Fruit fly (Drosophila melanogaster): ENCODE measurements around the gene CG42779.

Gene CG42779

dm6 chr3R:17080666-17081358, 40.6 kb upstream of the CG42779 start:
- TF ChIP-seq CG4496 (GFP tag; IDR thresholded peaks at IDR 0.05) (peak; percentile 96), Ets98B (GFP tag; IDR thresholded peaks at IDR 0.05) (peak; percentile 94), EcR (GFP tag; optimal IDR thresholded peaks at IDR 0.05) (peak; percentile 92), Pif1B (GFP tag; optimal IDR thresholded peaks at IDR 0.05) (peak; percentile 95), CG8301 (tag; optimal IDR thresholded peaks at IDR 0.05) (peak; percentile 98), CG13204 (GFP tag; optimal IDR thresholded peaks at IDR 0.05) (peak; percentile 94), CG34367 (tag; optimal IDR thresholded peaks at IDR 0.05) (peak; percentile 96), CG14655 (GFP tag; optimal IDR thresholded peaks at IDR 0.05) (peak; percentile 99), gl (tag; optimal IDR thresholded peaks at IDR 0.05) (peak; percentile 89), CG8159 (tag; optimal IDR thresholded peaks at IDR 0.05) (peak; percentile 98), CG17806 (tag; optimal IDR thresholded peaks at IDR 0.05) (peak; percentile 97), fd96Ca (GFP tag; IDR thresholded peaks at IDR 0.05) (peak; percentile 88), CG10348 (GFP tag; IDR thresholded peaks at IDR 0.05) (peak; percentile 74), Snoo (tag; optimal IDR thresholded peaks at IDR 0.05) (peak; percentile 97), D1 (tag; optimal IDR thresholded peaks at IDR 0.05) (peak; percentile 99), CG32121 (GFP tag; IDR thresholded peaks at IDR 0.05) (peak; percentile 96), Pif1A (GFP tag; optimal IDR thresholded peaks at IDR 0.05) (peak; percentile 98), CG9948 (tag; optimal IDR thresholded peaks at IDR 0.05) (peak; percentile 97), rn (GFP tag; IDR thresholded peaks at IDR 0.05) (peak; percentile 92), CG12605 (GFP tag; IDR thresholded peaks at IDR 0.05) (peak; percentile 90), CG15710 (tag; optimal IDR thresholded peaks at IDR 0.05) (peak; percentile 97)

DNA sequence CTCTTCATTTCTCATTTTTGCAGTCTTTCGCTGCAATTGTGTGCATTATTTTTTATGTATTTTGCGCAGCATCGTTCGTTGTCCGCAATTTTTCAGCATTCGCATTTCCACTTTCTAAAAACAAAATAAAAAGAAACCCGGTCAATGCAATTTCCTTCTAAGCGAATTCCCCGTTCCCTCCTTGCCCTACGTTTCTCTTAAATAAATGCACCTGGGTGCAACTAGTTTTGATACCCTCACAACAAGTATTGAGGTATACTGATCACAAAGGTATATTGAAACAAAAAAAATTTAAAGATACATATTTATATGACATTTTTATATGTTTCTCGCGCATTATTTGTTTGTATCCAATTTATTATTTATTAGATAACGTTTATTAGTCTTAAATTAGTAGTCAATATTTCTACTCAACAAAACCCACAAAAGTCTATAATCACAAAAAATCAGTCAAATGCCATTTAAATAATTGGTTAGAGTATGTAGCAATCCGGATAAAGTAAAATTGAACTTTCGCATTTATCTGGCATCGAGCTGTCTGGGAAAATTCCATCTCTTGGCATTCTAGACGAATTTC, 39.9 kb upstream of the CG42779 start:
- TF ChIP-seq Pif1B (GFP tag; optimal IDR thresholded peaks at IDR 0.05), result peak; percentile 71
- 0 out of 2 replicates have a peak, but pooled peaks have one; percentile 46 for TF ChIP-seq CG10348 (GFP tag; IDR thresholded peaks at IDR 0.05)
- TF ChIP-seq CG8301 (tag; optimal IDR thresholded peaks at IDR 0.05), result peak; percentile 91
- peak; percentile 58; the same call in 1 of the 2 replicates for TF ChIP-seq CG12605 (GFP tag; IDR thresholded peaks at IDR 0.05)
- no peak for TF ChIP-seq gl (tag; optimal IDR thresholded peaks at IDR 0.05)
- no peak for TF ChIP-seq Pif1A (GFP tag; optimal IDR thresholded peaks at IDR 0.05)
- TF ChIP-seq CG32121 (GFP tag; IDR thresholded peaks at IDR 0.05), result peak; percentile 88; the same call in 1 of the 2 replicates
- TF ChIP-seq CG14655 (GFP tag; optimal IDR thresholded peaks at IDR 0.05), result no peak
- TF ChIP-seq CG9948 (tag; optimal IDR thresholded peaks at IDR 0.05), result peak; percentile 80
- TF ChIP-seq CG17806 (tag; optimal IDR thresholded peaks at IDR 0.05), result peak; percentile 73
- TF ChIP-seq CG8159 (tag; optimal IDR thresholded peaks at IDR 0.05), result peak; percentile 85
- TF ChIP-seq Ets98B (GFP tag; IDR thresholded peaks at IDR 0.05), result no peak; the same call in none of the 2 replicates
- TF ChIP-seq fd96Ca (GFP tag; IDR thresholded peaks at IDR 0.05), result peak; percentile 35; the same call in 1 of the 3 replicates
- no peak for TF ChIP-seq D1 (tag; optimal IDR thresholded peaks at IDR 0.05)
- TF ChIP-seq CG13204 (GFP tag; optimal IDR thresholded peaks at IDR 0.05), result no peak
- peak; percentile 56; the same call in 2 of the 3 replicates for TF ChIP-seq CG4496 (GFP tag; IDR thresholded peaks at IDR 0.05)
- peak; percentile 84 for TF ChIP-seq CG15710 (tag; optimal IDR thresholded peaks at IDR 0.05)
- peak; percentile 53 for TF ChIP-seq CG34367 (tag; optimal IDR thresholded peaks at IDR 0.05)
- peak; percentile 39 for TF ChIP-seq EcR (GFP tag; optimal IDR thresholded peaks at IDR 0.05)
- TF ChIP-seq rn (GFP tag; IDR thresholded peaks at IDR 0.05), result no peak
- TF ChIP-seq Snoo (tag; optimal IDR thresholded peaks at IDR 0.05), result no peak

DNA sequence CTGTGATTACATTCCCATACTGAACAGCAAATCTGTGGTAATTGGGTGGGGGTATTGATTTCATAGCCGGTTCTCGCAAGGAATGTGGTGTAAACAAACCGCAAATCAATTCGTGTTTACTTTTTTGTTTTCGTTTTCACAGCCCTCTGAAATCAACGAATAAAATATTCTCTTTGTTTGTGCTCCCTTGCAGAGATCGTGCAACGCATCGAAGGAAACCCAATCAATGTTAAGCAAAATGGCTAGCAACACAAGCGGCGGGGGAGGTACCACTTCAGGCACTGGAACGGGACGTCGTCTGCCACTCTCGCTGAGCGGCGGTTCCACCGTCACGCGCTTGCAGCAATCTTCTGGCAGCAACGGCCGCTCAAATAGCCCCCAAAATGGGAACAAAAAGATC, 38.9 kb upstream of the CG42779 start:
- no peak for TF ChIP-seq Snoo (tag; optimal IDR thresholded peaks at IDR 0.05)
- no peak for TF ChIP-seq CG34367 (tag; optimal IDR thresholded peaks at IDR 0.05)
- TF ChIP-seq EcR (GFP tag; optimal IDR thresholded peaks at IDR 0.05), result peak; percentile 4

DNA sequence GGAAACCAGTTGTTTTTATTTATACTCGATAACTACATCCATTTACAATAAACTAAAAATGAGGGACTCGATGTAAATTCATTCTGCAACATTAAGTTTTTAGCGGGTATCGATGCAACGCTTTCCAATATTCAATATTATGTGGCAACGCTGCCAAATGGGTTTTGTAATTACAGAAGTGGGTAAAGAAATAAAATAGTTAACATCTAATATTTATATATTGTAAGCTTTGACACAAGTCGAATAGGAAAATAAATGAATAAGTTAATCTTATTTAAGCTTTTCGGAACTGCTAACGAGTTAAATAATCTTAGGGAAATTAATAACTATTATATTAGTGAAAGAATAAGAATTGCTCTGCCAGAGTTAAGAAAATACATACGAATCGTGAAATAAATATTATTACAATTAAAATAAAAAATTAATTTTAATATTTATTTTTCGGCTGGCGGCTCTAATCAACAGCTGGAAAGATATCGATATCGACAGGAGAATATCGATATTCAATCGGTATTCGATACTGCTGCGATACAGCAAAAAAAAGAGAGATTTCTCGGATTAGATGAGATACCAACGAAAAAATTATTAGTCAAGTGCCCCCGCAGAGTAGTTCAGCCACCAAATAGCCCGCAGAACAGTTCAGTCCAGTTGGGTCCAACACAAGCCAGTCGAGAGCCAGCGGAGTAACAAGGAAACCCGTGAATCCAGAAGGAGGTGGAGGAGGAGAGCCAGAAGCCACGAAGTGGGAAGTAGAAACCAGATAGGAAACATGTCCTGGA, 36.2 kb upstream of the CG42779 start, which contains the start of gene GckIII:
Gene GckIII, plus strand, starts transcription at position 485 of the 779 bp plus-strand sequence.
- TF ChIP-seq CG8301 (tag; optimal IDR thresholded peaks at IDR 0.05) (no peak), rn (GFP tag; IDR thresholded peaks at IDR 0.05) (no peak), CG10348 (GFP tag; IDR thresholded peaks at IDR 0.05) (no peak), D1 (tag; optimal IDR thresholded peaks at IDR 0.05) (no peak), CG14655 (GFP tag; optimal IDR thresholded peaks at IDR 0.05) (no peak), fd96Ca (GFP tag; IDR thresholded peaks at IDR 0.05) (no peak)

dm6 chr3R:17087977-17088618, 33.3 kb upstream of the CG42779 start, which contains the start of gene cal1:
cal1 (plus strand) TSS chr3R:17088280.
- TF ChIP-seq CG17806 (tag; optimal IDR thresholded peaks at IDR 0.05), result no peak
